Worm (Caenorhabditis elegans): Measurements from ENCODE around the gene Y42H9AR.1.

DNA sequence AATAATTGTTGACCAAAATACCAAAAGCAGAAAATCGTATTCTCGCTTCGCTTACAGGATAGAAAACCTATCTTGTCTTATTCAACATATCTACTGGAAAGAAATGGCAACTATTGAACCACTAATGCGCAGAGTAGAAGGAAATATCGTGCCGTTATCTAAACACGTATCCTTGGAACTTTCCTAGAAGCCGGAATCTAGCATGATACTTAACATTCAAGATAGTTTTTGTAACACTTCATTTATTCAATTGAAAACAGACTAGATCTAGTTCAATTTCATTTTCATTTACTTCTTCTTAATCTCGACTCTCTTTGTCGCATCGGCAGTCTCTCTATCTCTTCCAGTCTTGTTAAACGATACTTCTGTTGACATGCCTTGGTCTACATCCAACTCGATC is 41.8 kb downstream of the Y42H9AR.1 start:
- no peak for TF ChIP-seq madf-6 (GFP tag; IDR thresholded peaks at IDR 0.05)
- TF ChIP-seq attf-3 (GFP tag; conservative IDR thresholded peaks at IDR 0.05), result no peak
- no peak for TF ChIP-seq snpc-4 (GFP tag; optimal IDR thresholded peaks at IDR 0.05)
- TF ChIP-seq snpc-4 (tag; optimal IDR thresholded peaks at IDR 0.05), result no peak
- no peak for TF ChIP-seq madf-3 (GFP tag; IDR thresholded peaks at IDR 0.05)
- TF ChIP-seq unc-62 (GFP tag; optimal IDR thresholded peaks at IDR 0.05), result no peak
- TF ChIP-seq snpc-1.3 (tag; optimal IDR thresholded peaks at IDR 0.05; ENCODE audit: insufficient read depth), result no peak
- TF ChIP-seq madf-8 (GFP tag; conservative IDR thresholded peaks at IDR 0.05), result no peak
- peak; percentile 20 for TF ChIP-seq nhr-90 (tag; optimal IDR thresholded peaks at IDR 0.05)
- no peak for TF ChIP-seq F37B4.10 (GFP tag; IDR thresholded peaks at IDR 0.05)
- no peak for TF ChIP-seq hmg-20 (GFP tag; IDR thresholded peaks at IDR 0.05)
- TF ChIP-seq F52B5.7 (tag; optimal IDR thresholded peaks at IDR 0.05), result no peak
- no peak for TF ChIP-seq pha-4 (tag; optimal IDR thresholded peaks at IDR 0.05)
- no peak for TF ChIP-seq lsy-27 (tag; optimal IDR thresholded peaks at IDR 0.05; ENCODE audit: borderline replicate concordance, insufficient read depth)
